Worm (Caenorhabditis elegans) whole organism, L4/young adult: Measurements from ENCODE around the gene C25E10.10.

ENCODE experiments used
- W03F9.2 ChIP-seq: fragments of 150-350 bp; optimal IDR thresholded peaks from 2 replicates; lab custom pipeline; 2014; ENCODE audit warnings: missing biosample characterization, missing genetic modification characterization
- dao-5 ChIP-seq: sonication (generic microtip); optimal IDR thresholded peaks from 2 replicates; lab custom pipeline; 2016; ENCODE audit warnings: missing genotype, missing genetic modification characterization, moderate library complexity, missing compliant biosample characterization
- him-1 ChIP-seq: sonication (generic microtip); optimal IDR thresholded peaks from 2 replicates; lab custom pipeline; 2016; ENCODE audit warnings: missing genotype, missing genetic modification reagents, missing genetic modification characterization, missing compliant biosample characterization

Gene C25E10.10

ce11 chrV:9059468-9059867, 3.3 kb upstream of the C25E10.10 start, which contains the start of the genes C25E10.16 and C25E10.13:
C25E10.16 (minus strand) TSS chrV:9059568.
C25E10.13 (plus strand) TSS chrV:9059723.
- TF ChIP-seq dao-5 (tag; lab: Kevin White, UChicago) (no peak), W03F9.2 (tag; lab: Kevin White, UChicago) (no peak), him-1 (tag; lab: Kevin White, UChicago) (no peak)

DNA sequence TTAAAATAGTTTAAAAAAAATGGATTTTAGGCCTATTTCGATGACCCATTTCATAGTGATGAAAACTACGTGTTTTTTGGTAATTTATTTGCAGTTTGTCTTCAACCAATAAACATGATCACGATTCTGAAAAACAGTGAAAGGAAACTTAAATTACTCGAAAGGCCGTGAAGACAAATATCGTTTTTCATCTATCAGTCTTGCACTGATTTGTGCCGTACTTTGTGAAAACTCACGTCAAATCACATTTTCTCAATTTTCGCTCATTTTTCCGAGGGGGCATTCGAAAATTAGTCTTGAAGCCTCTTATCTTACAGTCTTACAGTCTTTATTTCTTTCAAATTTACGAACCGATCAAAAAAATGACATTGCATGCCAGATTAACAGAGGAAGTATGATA, 2.5 kb upstream of the C25E10.10 start, which contains the start of gene C25E10.11:
Gene C25E10.11 (minus strand): TSS at position 101 of the 400 bp plus-strand sequence.
- TF ChIP-seq him-1 (tag; lab: Kevin White, UChicago) (no peak), dao-5 (tag; lab: Kevin White, UChicago) (no peak), W03F9.2 (tag; lab: Kevin White, UChicago) (no peak)

- TF ChIP-seq dao-5 (tag; lab: Kevin White, UChicago) (no peak), him-1 (tag; lab: Kevin White, UChicago) (no peak), W03F9.2 (tag; lab: Kevin White, UChicago) (no peak)
These were observed 509 bp downstream of the C25E10.10 start for ce11 chrV:9055644-9056043.

- TF ChIP-seq W03F9.2 (tag; lab: Kevin White, UChicago) (no peak), him-1 (tag; lab: Kevin White, UChicago) (no peak)
These were observed 1.4 kb downstream of the C25E10.10 start, which contains the start of gene swm-1 for ce11 chrV:9054771-9055170. swm-1 (minus strand) TSS chrV:9054871.

DNA sequence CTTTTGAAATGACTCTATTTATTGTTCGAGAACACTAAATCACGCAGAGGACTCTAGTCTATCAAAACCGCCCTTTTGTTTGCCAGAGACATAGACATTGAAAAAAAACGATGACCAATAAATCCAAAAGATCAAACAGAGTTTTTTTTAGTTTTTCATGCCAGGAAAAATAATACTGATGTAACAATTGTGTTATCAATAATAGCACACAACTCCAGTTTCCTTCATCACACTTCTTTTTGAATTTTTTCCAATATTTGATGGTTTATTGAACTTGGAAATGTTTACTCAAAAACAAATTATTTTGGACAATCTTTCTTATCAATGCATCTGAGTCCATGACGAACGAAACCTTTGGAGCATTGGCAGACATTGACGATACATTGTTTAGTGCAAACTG, 2.2 kb downstream of the C25E10.10 start, which contains the start of gene C25E10.8:
Gene C25E10.8 (minus strand): TSS at position 101 of the 400 bp plus-strand sequence.
- TF ChIP-seq him-1 (tag; lab: Kevin White, UChicago), result no peak
- no peak for TF ChIP-seq dao-5 (tag; lab: Kevin White, UChicago)
- no peak for TF ChIP-seq W03F9.2 (tag; lab: Kevin White, UChicago)

- TF ChIP-seq dao-5 (tag; lab: Kevin White, UChicago) (no peak), W03F9.2 (tag; lab: Kevin White, UChicago) (no peak), him-1 (tag; lab: Kevin White, UChicago) (no peak)
These were observed 2.9 kb downstream of the C25E10.10 start for ce11 chrV:9053235-9053634.

ce11 chrV:9051100-9051499, 5.1 kb downstream of the C25E10.10 start, which contains the start of gene C25E10.7:
C25E10.7 (minus strand) TSS chrV:9051200.
- TF ChIP-seq him-1 (tag; lab: Kevin White, UChicago) (no peak), dao-5 (tag; lab: Kevin White, UChicago) (no peak), W03F9.2 (tag; lab: Kevin White, UChicago) (no peak)

DNA sequence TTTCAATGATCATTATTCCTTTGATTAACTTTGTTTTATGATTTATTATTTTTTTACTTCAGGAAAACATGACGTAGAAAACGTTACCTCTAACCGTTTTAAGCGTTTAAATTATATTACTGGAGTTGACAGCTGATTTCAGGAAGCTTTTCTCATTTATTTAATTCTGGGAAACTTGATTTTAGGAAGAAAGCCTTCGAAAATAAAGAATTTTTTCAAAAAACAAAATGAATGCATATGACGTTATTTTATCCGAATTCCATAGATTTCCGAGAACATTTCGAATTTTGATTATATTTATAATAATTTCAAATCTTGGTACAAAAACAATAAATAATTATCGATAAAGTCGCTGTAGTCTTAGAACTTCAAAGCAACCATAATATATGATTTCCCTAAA, 6.9 kb downstream of the C25E10.10 start:
- no peak for TF ChIP-seq W03F9.2 (tag; lab: Kevin White, UChicago)
- no peak for TF ChIP-seq him-1 (tag; lab: Kevin White, UChicago)
- TF ChIP-seq dao-5 (tag; lab: Kevin White, UChicago), result no peak

DNA sequence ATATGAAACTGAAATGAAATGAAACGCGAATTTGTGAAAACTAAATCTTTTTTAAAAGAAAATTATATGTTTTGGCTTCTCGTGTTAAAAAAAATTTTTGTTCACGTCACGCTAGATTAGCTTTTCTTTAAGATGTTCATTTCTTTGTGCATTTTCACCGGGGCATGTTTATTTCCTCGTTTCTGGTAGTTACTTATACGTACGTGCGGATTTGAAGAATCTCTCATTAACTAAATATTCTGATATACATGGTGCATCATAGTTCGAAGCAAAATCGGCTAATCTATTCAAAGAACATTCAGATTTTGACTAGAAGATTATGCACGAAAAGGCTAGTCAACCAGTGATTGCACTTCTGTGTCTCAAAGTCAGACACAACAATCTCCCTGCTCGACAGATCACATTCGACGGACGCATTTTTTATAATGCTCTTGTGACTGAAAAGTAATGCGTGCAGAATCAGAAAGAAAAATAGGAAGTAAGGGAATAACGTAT, 8.6 kb downstream of the C25E10.10 start, which contains the start of gene C25E10.17:
Gene C25E10.17 (minus strand): TSS at position 51 of the 495 bp plus-strand sequence.
- TF ChIP-seq dao-5 (tag; lab: Kevin White, UChicago) (no peak), him-1 (tag; lab: Kevin White, UChicago) (no peak), W03F9.2 (tag; lab: Kevin White, UChicago) (no peak)

- TF ChIP-seq dao-5 (tag; lab: Kevin White, UChicago) (no peak), him-1 (tag; lab: Kevin White, UChicago) (no peak), W03F9.2 (tag; lab: Kevin White, UChicago) (no peak)
These were observed 11.3 kb downstream of the C25E10.10 start, which contains the start of gene nhr-30 for ce11 chrV:9044871-9045270. nhr-30 (plus strand) TSS chrV:9045171.

DNA sequence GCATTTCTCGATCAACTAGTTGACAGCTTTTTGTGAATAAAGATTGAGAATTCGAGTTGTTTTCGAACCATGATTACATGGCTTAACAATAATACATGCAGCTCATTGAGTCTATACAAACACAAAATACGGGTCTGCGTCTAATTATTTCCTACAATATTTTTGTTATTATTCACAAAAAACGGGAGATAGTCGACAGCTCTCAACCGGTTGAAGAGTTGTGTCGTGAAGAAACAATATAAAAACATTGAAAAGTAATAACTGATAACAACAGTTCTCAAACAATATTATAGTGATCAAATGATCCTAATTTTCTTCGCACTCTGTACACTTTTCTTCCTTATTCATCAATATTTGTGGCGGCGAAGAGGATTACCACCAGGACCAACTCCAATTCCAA, 15.1 kb downstream of the C25E10.10 start, which contains the start of gene cyp-33B1:
Gene cyp-33B1 (plus strand): TSS at position 301 of the 400 bp plus-strand sequence.
- no peak for TF ChIP-seq W03F9.2 (tag; lab: Kevin White, UChicago)
- no peak for TF ChIP-seq him-1 (tag; lab: Kevin White, UChicago)
- TF ChIP-seq dao-5 (tag; lab: Kevin White, UChicago), result no peak

DNA sequence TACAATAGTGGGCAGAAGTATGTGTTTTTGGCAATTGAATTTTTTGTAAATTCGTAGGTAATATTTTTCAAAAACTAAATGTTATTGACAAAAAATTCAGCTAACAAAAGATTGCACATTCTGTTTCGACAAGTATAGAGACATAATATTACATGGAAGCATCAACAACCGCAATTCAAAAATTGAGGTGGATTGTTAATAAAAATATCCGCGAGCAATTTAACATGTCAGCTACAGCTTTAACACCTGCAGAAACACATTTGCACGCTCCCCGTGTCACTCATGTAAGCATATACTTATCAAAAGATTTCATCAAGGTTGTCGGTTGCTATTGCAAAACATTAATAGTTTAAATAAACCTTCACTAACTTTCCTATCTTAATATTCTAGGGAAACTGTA, 20.5 kb downstream of the C25E10.10 start, which contains the start of gene srsx-34:
Gene srsx-34 (plus strand): TSS at position 301 of the 400 bp plus-strand sequence.
- TF ChIP-seq him-1 (tag; lab: Kevin White, UChicago), result no peak
- TF ChIP-seq W03F9.2 (tag; lab: Kevin White, UChicago), result no peak
- TF ChIP-seq dao-5 (tag; lab: Kevin White, UChicago), result no peak

- TF ChIP-seq him-1 (tag; lab: Kevin White, UChicago) (no peak), dao-5 (tag; lab: Kevin White, UChicago) (no peak), W03F9.2 (tag; lab: Kevin White, UChicago) (no peak)
These were observed 22.9 kb downstream of the C25E10.10 start, which contains the start of gene C25E10.4 for ce11 chrV:9033267-9033666. C25E10.4 (plus strand) TSS chrV:9033567.
